Fruit fly (Drosophila melanogaster) whole organism, embryonic: ENCODE measurements around the gene CG46304.
A peak's percentile ranks its signal among the peaks of the same experiment; 100 is the strongest.

Source experiments
- Antp ChIP-seq: fragments of 200-800 bp; sonication (Bioruptor generic); optimal IDR thresholded peaks from 3 replicates; lab custom pipeline; 2016; ENCODE audit warnings: missing biosample characterization, missing genetic modification characterization
- BEAF-32 ChIP-seq: fragments of 200-800 bp; sonication (Bioruptor generic); optimal IDR thresholded peaks from 3 replicates; lab custom pipeline; 2017; ENCODE audit warnings: missing biosample characterization, missing genetic modification characterization, mild to moderate bottlenecking, moderate library complexity, missing genetic modification reagents
- CG10274 ChIP-seq: fragments of 200-800 bp; sonication (Bioruptor generic); optimal IDR thresholded peaks from 3 replicates; lab custom pipeline; 2017; ENCODE audit warnings: missing biosample characterization, mild to moderate bottlenecking, missing genetic modification characterization
- CG10462 ChIP-seq: fragments of 200-800 bp; sonication (Bioruptor generic); optimal IDR thresholded peaks from 2 replicates; lab custom pipeline; 2016; ENCODE audit warnings: missing biosample characterization, missing genetic modification characterization
- CG10979 ChIP-seq: fragments of 200-800 bp; sonication (Bioruptor generic); optimal IDR thresholded peaks from 2 replicates; lab custom pipeline; 2018; ENCODE audit warnings: missing biosample characterization, mild to moderate bottlenecking, missing genetic modification characterization, moderate library complexity
- CG11456 ChIP-seq: fragments of 200-800 bp; sonication (Bioruptor generic); IDR thresholded peaks from 3 replicates; pipeline ENCODE4 v1.3.6; 2022; ENCODE audit warnings: missing biosample characterization, missing genetic modification characterization
- CG12299 ChIP-seq: fragments of 200-800 bp; sonication (Bioruptor generic); optimal IDR thresholded peaks from 2 replicates; lab custom pipeline; 2018; ENCODE audit warnings: missing biosample characterization, mild to moderate bottlenecking, missing genetic modification characterization
- CG13624 ChIP-seq: fragments of 200-800 bp; sonication (Bioruptor generic); optimal IDR thresholded peaks from 2 replicates; lab custom pipeline; 2016; ENCODE audit warnings: missing biosample characterization, missing genetic modification characterization
- CG14014 ChIP-seq: fragments of 200-800 bp; sonication (Bioruptor generic); IDR thresholded peaks from 2 replicates; pipeline ENCODE4 v1.3.6; 2022; ENCODE audit warnings: missing biosample characterization, missing genetic modification characterization
- CG18011 ChIP-seq: fragments of 200-800 bp; sonication (Bioruptor generic); optimal IDR thresholded peaks from 2 replicates; lab custom pipeline; 2017; ENCODE audit warnings: missing biosample characterization, missing genetic modification characterization, mild to moderate bottlenecking, moderate library complexity, missing genotype
- CG18599 ChIP-seq: fragments of 200-800 bp; sonication (Bioruptor generic); optimal IDR thresholded peaks from 3 replicates; lab custom pipeline; 2017; ENCODE audit warnings: missing biosample characterization, missing genetic modification characterization, mild to moderate bottlenecking, moderate library complexity, missing genetic modification reagents
- CG3995 ChIP-seq: fragments of 200-800 bp; sonication (Bioruptor generic); optimal IDR thresholded peaks from 3 replicates; lab custom pipeline; 2016; ENCODE audit warnings: missing biosample characterization, missing genetic modification characterization
- CG4282 ChIP-seq: fragments of 200-800 bp; sonication (Bioruptor generic); optimal IDR thresholded peaks from 2 replicates; lab custom pipeline; 2016; ENCODE audit warnings: missing biosample characterization, missing genetic modification characterization
- CG4707 ChIP-seq: fragments of 200-800 bp; sonication (Bioruptor generic); optimal IDR thresholded peaks from 2 replicates; lab custom pipeline; 2018; ENCODE audit warnings: missing biosample characterization, mild to moderate bottlenecking, missing genetic modification characterization, moderate library complexity
- CG4820 ChIP-seq: fragments of 200-800 bp; sonication (Bioruptor generic); optimal IDR thresholded peaks from 3 replicates; lab custom pipeline; 2016; ENCODE audit warnings: missing biosample characterization, missing genetic modification characterization
- CG6254 ChIP-seq: fragments of 200-800 bp; sonication (Bioruptor generic); optimal IDR thresholded peaks from 3 replicates; lab custom pipeline; 2017; ENCODE audit warnings: mild to moderate bottlenecking, missing biosample characterization, missing genetic modification reagents, missing genetic modification characterization
- CG6791 ChIP-seq: fragments of 200-800 bp; sonication (Bioruptor generic); IDR thresholded peaks from 3 replicates; pipeline ENCODE4 v1.3.6; 2022; ENCODE audit warnings: missing biosample characterization, missing genetic modification characterization; ENCODE audit not compliant: partially characterized antibody
- CG7786 ChIP-seq: fragments of 200-800 bp; sonication (Bioruptor generic); optimal IDR thresholded peaks from 2 replicates; lab custom pipeline; 2016; ENCODE audit warnings: missing biosample characterization, missing genetic modification characterization
- CG8944 ChIP-seq: fragments of 200-800 bp; sonication (Bioruptor generic); optimal IDR thresholded peaks from 3 replicates; lab custom pipeline; 2016; ENCODE audit warnings: missing biosample characterization, missing genetic modification characterization
- CkIIα-i1 ChIP-seq: fragments of 200-800 bp; sonication (Bioruptor generic); IDR thresholded peaks from 2 replicates; pipeline ENCODE4 v1.3.6; 2022; ENCODE audit warnings: missing biosample characterization, missing genetic modification characterization
- Deaf1 ChIP-seq: fragments of 200-800 bp; optimal IDR thresholded peaks from 3 replicates; lab custom pipeline; 2019; ENCODE audit warnings: missing biosample characterization, mild to moderate bottlenecking, missing genetic modification characterization, moderate library complexity
- ERR ChIP-seq: fragments of 200-800 bp; sonication (Bioruptor generic); optimal IDR thresholded peaks from 2 replicates; lab custom pipeline; 2016; ENCODE audit warnings: missing biosample characterization, missing genetic modification characterization
- Eip74EF ChIP-seq, 2 experiments: fragments of 200-800 bp in 1 of 2; fragments of >200 bp in 1 of 2; sonication (Bioruptor generic) in 1 of 2; optimal IDR thresholded peaks; 2 replicates each; lab custom pipeline; 2017 to 2019; ENCODE audit warnings: missing biosample characterization in 2 of 2, missing genetic modification characterization in 2 of 2, mild to moderate bottlenecking in 1 of 2, moderate library complexity in 1 of 2
- Ets65A ChIP-seq: fragments of 200-800 bp; sonication (Bioruptor generic); peaks from one replicate; lab custom pipeline; 2016; ENCODE audit warnings: missing biosample characterization, missing genetic modification characterization
- Fer3 ChIP-seq: fragments of 200-800 bp; sonication (Bioruptor generic); optimal IDR thresholded peaks from 2 replicates; lab custom pipeline; 2018; ENCODE audit warnings: missing biosample characterization, mild to moderate bottlenecking, missing genetic modification characterization, moderate library complexity
- Gug ChIP-seq: fragments of 200-800 bp; sonication (Bioruptor generic); IDR thresholded peaks from 4 replicates; pipeline ENCODE4 v1.3.6; 2022; ENCODE audit warnings: missing biosample characterization, missing genetic modification characterization
- HHEX ChIP-seq: fragments of 200-800 bp; sonication (Bioruptor generic); optimal IDR thresholded peaks from 3 replicates; lab custom pipeline; 2017; ENCODE audit warnings: missing biosample characterization, mild to moderate bottlenecking, missing genetic modification characterization, missing genetic modification reagents
- HLH4C ChIP-seq: fragments of 200-800 bp; sonication (Bioruptor generic); IDR thresholded peaks from 3 replicates; pipeline ENCODE4 v1.3.6; 2022; ENCODE audit warnings: missing biosample characterization, missing genetic modification characterization; ENCODE audit not compliant: partially characterized antibody
- Hr39 ChIP-seq: fragments of >200 bp; optimal IDR thresholded peaks from 2 replicates; lab custom pipeline; 2017
- Hr51 ChIP-seq, 2 experiments: fragments of 200-800 bp; sonication (Bioruptor generic); optimal IDR thresholded peaks; 2 replicates in 1 of 2; 3 replicates in 1 of 2; lab custom pipeline; 2016 to 2018; ENCODE audit warnings: missing biosample characterization in 2 of 2, missing genetic modification characterization in 2 of 2, mild to moderate bottlenecking in 1 of 2, moderate library complexity in 1 of 2
- Mad ChIP-seq: fragments of 200-800 bp; sonication (Bioruptor generic); optimal IDR thresholded peaks from 2 replicates; lab custom pipeline; 2016; ENCODE audit warnings: missing biosample characterization, missing genetic modification characterization
- Nf-YB ChIP-seq: fragments of 200-800 bp; sonication (Bioruptor generic); optimal IDR thresholded peaks from 3 replicates; lab custom pipeline; 2019; ENCODE audit warnings: missing biosample characterization, mild to moderate bottlenecking, missing genetic modification characterization, moderate library complexity
- PHDP ChIP-seq: fragments of 200-800 bp; sonication (Bioruptor generic); optimal IDR thresholded peaks from 3 replicates; lab custom pipeline; 2018; ENCODE audit warnings: missing biosample characterization, mild to moderate bottlenecking, missing genetic modification characterization, moderate library complexity
- Rx ChIP-seq: fragments of 200-800 bp; sonication (Bioruptor generic); IDR thresholded peaks from 2 replicates; pipeline ENCODE4 v1.3.6; 2022; ENCODE audit warnings: missing biosample characterization, missing genetic modification characterization
- Sry-β ChIP-seq: fragments of 200-800 bp; sonication (Bioruptor generic); optimal IDR thresholded peaks from 2 replicates; lab custom pipeline; 2018; ENCODE audit warnings: missing biosample characterization, mild to moderate bottlenecking, missing genetic modification characterization, moderate library complexity
- croc ChIP-seq: fragments of 200-800 bp; sonication (Bioruptor generic); conservative IDR thresholded peaks from 3 replicates; pipeline ENCODE4 v1.3.6; 2022; ENCODE audit warnings: missing biosample characterization, missing genetic modification characterization
- dmrt11E ChIP-seq: fragments of 200-800 bp; sonication (Bioruptor generic); optimal IDR thresholded peaks from 3 replicates; lab custom pipeline; 2018; ENCODE audit warnings: missing biosample characterization, mild to moderate bottlenecking, missing genetic modification characterization, moderate library complexity
- gem ChIP-seq: fragments of 200-800 bp; sonication (Bioruptor generic); optimal IDR thresholded peaks from 2 replicates; lab custom pipeline; 2019; ENCODE audit warnings: missing biosample characterization, mild to moderate bottlenecking, missing genetic modification characterization, moderate library complexity
- gro ChIP-seq: fragments of 200-800 bp; sonication (Bioruptor generic); optimal IDR thresholded peaks from 2 replicates; lab custom pipeline; 2016; ENCODE audit warnings: missing biosample characterization, missing genetic modification characterization
- hb ChIP-seq: fragments of 200-800 bp; sonication (Bioruptor generic); IDR thresholded peaks from 3 replicates; pipeline ENCODE4 v1.3.6; 2022; ENCODE audit warnings: missing biosample characterization, missing genetic modification characterization; ENCODE audit not compliant: partially characterized antibody
- inv ChIP-seq: fragments of 200-800 bp; sonication (Bioruptor generic); IDR thresholded peaks from 2 replicates; pipeline ENCODE4 v1.3.6; 2022; ENCODE audit warnings: missing biosample characterization, missing genetic modification characterization; ENCODE audit not compliant: partially characterized antibody
- jigr1 ChIP-seq: fragments of 200-800 bp; sonication (Bioruptor generic); IDR thresholded peaks from 3 replicates; pipeline ENCODE4 v1.3.6; 2022; ENCODE audit warnings: missing biosample characterization, missing genetic modification characterization
- knrl ChIP-seq: fragments of 200-800 bp; sonication (Bioruptor generic); IDR thresholded peaks from 3 replicates; pipeline ENCODE4 v1.3.6; 2022; ENCODE audit warnings: missing biosample characterization, missing genetic modification characterization; ENCODE audit not compliant: partially characterized antibody
- lmd ChIP-seq: fragments of 200-800 bp; sonication (Bioruptor generic); IDR thresholded peaks from 2 replicates; pipeline ENCODE4 v1.3.6; 2022; ENCODE audit warnings: missing biosample characterization, missing genetic modification characterization
- schlank ChIP-seq: fragments of 200-800 bp; sonication (Bioruptor generic); optimal IDR thresholded peaks from 2 replicates; lab custom pipeline; 2018; ENCODE audit warnings: missing biosample characterization, mild to moderate bottlenecking, missing genetic modification characterization
- ttk ChIP-seq: fragments of 200-800 bp; sonication (Bioruptor generic); IDR thresholded peaks from 2 replicates; pipeline ENCODE4 v2.1.2; 2022; ENCODE audit warnings: missing biosample characterization, missing genetic modification characterization
- vfl ChIP-seq: fragments of 200-800 bp; sonication (Bioruptor generic); optimal IDR thresholded peaks from 2 replicates; lab custom pipeline; 2016; ENCODE audit warnings: missing biosample characterization, missing genetic modification characterization
- wdn ChIP-seq: fragments of 200-800 bp; sonication (Bioruptor generic); IDR thresholded peaks from 2 replicates; pipeline ENCODE4 v1.3.6; 2022; ENCODE audit warnings: missing biosample characterization, missing genetic modification characterization
- zfh1 ChIP-seq: fragments of 200-800 bp; sonication (Bioruptor generic); IDR thresholded peaks from 3 replicates; pipeline ENCODE4 v1.3.6; 2022; ENCODE audit warnings: missing biosample characterization, missing genetic modification characterization

The CG46304 gene

dm6 chr2L:18965367-18966213, 19.5 kb downstream of the CG46304 start (continued):
- peak; percentile 25 for TF ChIP-seq CG14014 (GFP tag; lab: Robert Waterston, UW)
- peak; percentile 64 for TF ChIP-seq PHDP
- TF ChIP-seq Eip74EF (GFP tag; optimal IDR thresholded peaks at IDR 0.05; lab: Kevin White, UChicago), result no peak
- no peak for TF ChIP-seq CG4282 (GFP tag; lab: Kevin White, UChicago)
- TF ChIP-seq hb (GFP tag; lab: Robert Waterston, UW), result no peak
- TF ChIP-seq CG4707 (GFP tag; lab: Kevin White, UChicago), result no peak
- no peak for TF ChIP-seq CG7786
- TF ChIP-seq Hr51 (GFP tag; optimal IDR thresholded peaks at IDR 0.05; lab: Kevin White, UChicago), result peak in 1 of 2 experiments; percentile 44
- TF ChIP-seq Mad (GFP tag; lab: Kevin White, UChicago), result no peak
- no peak for TF ChIP-seq inv (GFP tag; lab: Robert Waterston, UW)
- TF ChIP-seq CG13624 (GFP tag; lab: Kevin White, UChicago), result no peak
- no peak for TF ChIP-seq gro (GFP tag; lab: Kevin White, UChicago)
- no peak for TF ChIP-seq Gug (GFP tag; lab: Robert Waterston, UW)
- no peak for TF ChIP-seq knrl (GFP tag; lab: Robert Waterston, UW)
- peak; percentile 21 for TF ChIP-seq CG10979
- TF ChIP-seq CG11456 (GFP tag; lab: Robert Waterston, UW), result no peak
- TF ChIP-seq Fer3 (tag; lab: Kevin White, UChicago), result peak; percentile 51
- TF ChIP-seq vfl, result no peak
- no peak for TF ChIP-seq ttk
- no peak for TF ChIP-seq Ets65A
- no peak for TF ChIP-seq croc (GFP tag; lab: Robert Waterston, UW)
- TF ChIP-seq CG10274 (GFP tag; lab: Kevin White, UChicago), result no peak
- peak; percentile 37 for TF ChIP-seq Nf-YB (GFP tag; lab: Kevin White, UChicago)
- peak; percentile 1 for TF ChIP-seq Deaf1 (tag; lab: Kevin White, UChicago)
- TF ChIP-seq CG10462 (GFP tag; lab: Kevin White, UChicago), result no peak
- no peak for TF ChIP-seq CG6791 (GFP tag; lab: Robert Waterston, UW)
- no peak for TF ChIP-seq HLH4C (GFP tag; lab: Robert Waterston, UW)
- no peak for TF ChIP-seq wdn
- no peak for TF ChIP-seq Antp (GFP tag; lab: Kevin White, UChicago)
- no peak for TF ChIP-seq CG4820
- TF ChIP-seq Hr39, result no peak
- TF ChIP-seq lmd (GFP tag; lab: Robert Waterston, UW), result peak; percentile 58
- TF ChIP-seq CG12299 (tag; lab: Kevin White, UChicago), result no peak
- TF ChIP-seq ERR (GFP tag; lab: Kevin White, UChicago), result no peak
- TF ChIP-seq zfh1 (GFP tag; lab: Robert Waterston, UW), result no peak
- no peak for TF ChIP-seq CG18011 (GFP tag; lab: Kevin White, UChicago)
- no peak for TF ChIP-seq Rx
- TF ChIP-seq HHEX (GFP tag; lab: Kevin White, UChicago), result no peak
- no peak for TF ChIP-seq BEAF-32 (GFP tag; lab: Kevin White, UChicago)
- TF ChIP-seq jigr1 (GFP tag; lab: Robert Waterston, UW), result no peak
- peak; percentile 64 for TF ChIP-seq gem (tag; lab: Kevin White, UChicago)
- no peak for TF ChIP-seq CkIIα-i1 (GFP tag; lab: Robert Waterston, UW)
- peak; percentile 61 for TF ChIP-seq CG18599 (GFP tag; lab: Kevin White, UChicago)
- no peak for TF ChIP-seq CG3995
- TF ChIP-seq schlank (tag; lab: Kevin White, UChicago), result no peak
- TF ChIP-seq Sry-β, result no peak
- no peak for TF ChIP-seq CG6254 (GFP tag; lab: Kevin White, UChicago)
- peak; percentile 16 for TF ChIP-seq dmrt11E (tag; lab: Kevin White, UChicago)
- TF ChIP-seq CG8944 (GFP tag; lab: Kevin White, UChicago), result no peak
